Fruit fly (Drosophila melanogaster) whole organism, adult: ENCODE results near the gene Edem1.

Experiments
- CG11617 ChIP-seq: fragments of 200-800 bp; sonication (Bioruptor generic); optimal IDR thresholded peaks from 2 replicates; lab custom pipeline; 2017; ENCODE audit warnings: mild to moderate bottlenecking, missing biosample characterization, missing genetic modification reagents, missing genetic modification characterization
- CG12768 ChIP-seq: fragments of 200-800 bp; sonication (Bioruptor generic); optimal IDR thresholded peaks from 2 replicates; lab custom pipeline; 2017; ENCODE audit warnings: missing biosample characterization, missing genetic modification characterization, mild to moderate bottlenecking, moderate library complexity, missing genetic modification reagents
- CG14711 ChIP-seq: fragments of 200-800 bp; sonication (Bioruptor generic); optimal IDR thresholded peaks from 2 replicates; lab custom pipeline; 2018; ENCODE audit warnings: missing biosample characterization, mild to moderate bottlenecking, missing genetic modification characterization, moderate library complexity
- CG1620 ChIP-seq: fragments of 200-800 bp; sonication (Bioruptor generic); optimal IDR thresholded peaks from 2 replicates; lab custom pipeline; 2016; ENCODE audit warnings: missing biosample characterization, missing genetic modification characterization
- CG33017 ChIP-seq: fragments of 200-800 bp; sonication (Bioruptor generic); optimal IDR thresholded peaks from 2 replicates; lab custom pipeline; 2018; ENCODE audit warnings: missing biosample characterization, mild to moderate bottlenecking, missing genetic modification characterization, moderate library complexity
- CG5204 ChIP-seq: fragments of 200-800 bp; sonication (Bioruptor generic); optimal IDR thresholded peaks from 2 replicates; lab custom pipeline; 2016; ENCODE audit warnings: missing biosample characterization, missing genetic modification characterization
- CG7045 ChIP-seq: fragments of 200-800 bp; sonication (Bioruptor generic); optimal IDR thresholded peaks from 2 replicates; lab custom pipeline; 2017; ENCODE audit warnings: missing biosample characterization, mild to moderate bottlenecking, missing genetic modification characterization
- CG7101 ChIP-seq: fragments of 200-800 bp; sonication (Bioruptor generic); optimal IDR thresholded peaks from 2 replicates; lab custom pipeline; 2018; ENCODE audit warnings: missing biosample characterization, mild to moderate bottlenecking, missing genetic modification characterization, moderate library complexity
- Clk ChIP-seq: fragments of 200-800 bp; sonication (Bioruptor generic); optimal IDR thresholded peaks from 2 replicates; lab custom pipeline; 2017; ENCODE audit warnings: missing biosample characterization, missing genetic modification characterization
- Crg-1 ChIP-seq: fragments of 200-800 bp; sonication (Bioruptor generic); optimal IDR thresholded peaks from 2 replicates; lab custom pipeline; 2016; ENCODE audit warnings: missing biosample characterization, missing genetic modification characterization
- Hr96 ChIP-seq: fragments of 200-800 bp; sonication (Bioruptor generic); optimal IDR thresholded peaks from 2 replicates; lab custom pipeline; 2016; ENCODE audit warnings: missing biosample characterization, missing genetic modification characterization
- Mnt ChIP-seq: fragments of 200-800 bp; sonication (Bioruptor generic); optimal IDR thresholded peaks from 2 replicates; lab custom pipeline; 2016; ENCODE audit warnings: missing biosample characterization, mild to moderate bottlenecking, missing genetic modification characterization
- bab1 ChIP-seq: fragments of 200-800 bp; sonication (Bioruptor generic); optimal IDR thresholded peaks from 3 replicates; lab custom pipeline; 2019; ENCODE audit warnings: missing biosample characterization, mild to moderate bottlenecking, missing genetic modification characterization, moderate library complexity
- cic ChIP-seq: fragments of 200-800 bp; sonication (Bioruptor generic); optimal IDR thresholded peaks from 2 replicates; lab custom pipeline; 2017; ENCODE audit warnings: missing biosample characterization, mild to moderate bottlenecking, missing genetic modification characterization, moderate library complexity
- cnc ChIP-seq, 2 experiments: fragments of >200 bp; optimal IDR thresholded peaks; 2 replicates each; lab custom pipeline; 2017
- kay ChIP-seq: fragments of 200-800 bp; sonication (Bioruptor generic); peaks from one replicate; lab custom pipeline; 2016; ENCODE audit warnings: missing biosample characterization, missing genetic modification characterization, borderline replicate concordance
- ovo ChIP-seq: fragments of 200-800 bp; sonication (Bioruptor generic); optimal IDR thresholded peaks from 2 replicates; lab custom pipeline; 2016; ENCODE audit warnings: missing biosample characterization, missing genetic modification characterization
- pad ChIP-seq: fragments of 200-800 bp; sonication (Bioruptor generic); optimal IDR thresholded peaks from 3 replicates; lab custom pipeline; 2017; ENCODE audit warnings: missing biosample characterization, missing genetic modification characterization, mild to moderate bottlenecking, moderate library complexity, missing genetic modification reagents
- tj ChIP-seq: fragments of 200-800 bp; sonication (Bioruptor generic); optimal IDR thresholded peaks from 3 replicates; lab custom pipeline; 2017; ENCODE audit warnings: missing biosample characterization, mild to moderate bottlenecking, missing genetic modification characterization, moderate library complexity
- toe ChIP-seq: fragments of 200-800 bp; sonication (Bioruptor generic); optimal IDR thresholded peaks from 2 replicates; lab custom pipeline; 2016; ENCODE audit warnings: missing biosample characterization, missing genetic modification characterization

Edem1 gene

dm6 chrX:1947900-1948374, 39.3 kb upstream of the Edem1 start:
- TF ChIP-seq cnc (optimal IDR thresholded peaks at IDR 0.05; lab: Kevin White, UChicago) (no peak), Clk (no peak), Crg-1 (GFP tag; lab: Kevin White, UChicago) (no peak), Mnt (no peak), ovo (GFP tag; lab: Kevin White, UChicago) (no peak), toe (no peak), CG7101 (tag; lab: Kevin White, UChicago) (no peak), CG5204 (GFP tag; lab: Kevin White, UChicago) (no peak), kay (GFP tag; lab: Kevin White, UChicago) (peak; percentile 52), bab1 (no peak), tj (GFP tag; lab: Kevin White, UChicago) (peak; percentile 66), pad (no peak), CG1620 (GFP tag; lab: Kevin White, UChicago) (no peak), CG14711 (no peak), CG7045 (GFP tag; lab: Kevin White, UChicago) (no peak), cic (GFP tag; lab: Kevin White, UChicago) (no peak)

- no peak for TF ChIP-seq cic (GFP tag; lab: Kevin White, UChicago)
- TF ChIP-seq bab1: peak; percentile 95
- TF ChIP-seq Crg-1 (GFP tag; lab: Kevin White, UChicago): peak; percentile 76
- TF ChIP-seq Mnt: peak; percentile 35
- TF ChIP-seq CG7045 (GFP tag; lab: Kevin White, UChicago): peak; percentile 67
- TF ChIP-seq Clk: peak; percentile 45
- peak; percentile 92 for TF ChIP-seq CG7101 (tag; lab: Kevin White, UChicago)
- TF ChIP-seq CG5204 (GFP tag; lab: Kevin White, UChicago): peak; percentile 56
- no peak for TF ChIP-seq cnc (optimal IDR thresholded peaks at IDR 0.05; lab: Kevin White, UChicago)
- TF ChIP-seq CG11617 (GFP tag; lab: Kevin White, UChicago): peak; percentile 75
- TF ChIP-seq ovo (GFP tag; lab: Kevin White, UChicago): no peak
- peak; percentile 88 for TF ChIP-seq CG33017
- peak; percentile 74 for TF ChIP-seq CG1620 (GFP tag; lab: Kevin White, UChicago)
- TF ChIP-seq CG14711: peak; percentile 91
- no peak for TF ChIP-seq kay (GFP tag; lab: Kevin White, UChicago)
- TF ChIP-seq tj (GFP tag; lab: Kevin White, UChicago): peak; percentile 85
- TF ChIP-seq toe: no peak
- peak; percentile 83 for TF ChIP-seq pad
- TF ChIP-seq CG12768 (GFP tag; lab: Kevin White, UChicago): peak; percentile 83
- peak; percentile 53 for TF ChIP-seq Hr96 (GFP tag; lab: Kevin White, UChicago)
Measured at dm6 chrX:1947178-1947872, 38.7 kb upstream of the Edem1 start.

- no peak for TF ChIP-seq CG7045 (GFP tag; lab: Kevin White, UChicago)
- TF ChIP-seq Crg-1 (GFP tag; lab: Kevin White, UChicago): no peak
- no peak for TF ChIP-seq toe
- no peak for TF ChIP-seq kay (GFP tag; lab: Kevin White, UChicago)
- TF ChIP-seq CG33017: no peak
- no peak for TF ChIP-seq CG11617 (GFP tag; lab: Kevin White, UChicago)
- TF ChIP-seq Hr96 (GFP tag; lab: Kevin White, UChicago): no peak
- TF ChIP-seq cnc (optimal IDR thresholded peaks at IDR 0.05; lab: Kevin White, UChicago): no peak
- no peak for TF ChIP-seq tj (GFP tag; lab: Kevin White, UChicago)
- TF ChIP-seq ovo (GFP tag; lab: Kevin White, UChicago): no peak
Measured at dm6 chrX:1945241-1945640, 36.6 kb upstream of the Edem1 start.

dm6 chrX:1944245-1945114, 35.9 kb upstream of the Edem1 start:
- no peak for TF ChIP-seq CG11617 (GFP tag; lab: Kevin White, UChicago)
- no peak for TF ChIP-seq CG33017
- TF ChIP-seq CG7045 (GFP tag; lab: Kevin White, UChicago): no peak
- no peak for TF ChIP-seq cnc (optimal IDR thresholded peaks at IDR 0.05; lab: Kevin White, UChicago)
- no peak for TF ChIP-seq cic (GFP tag; lab: Kevin White, UChicago)
- TF ChIP-seq Hr96 (GFP tag; lab: Kevin White, UChicago): no peak
- TF ChIP-seq kay (GFP tag; lab: Kevin White, UChicago): no peak
- no peak for TF ChIP-seq Crg-1 (GFP tag; lab: Kevin White, UChicago)
- TF ChIP-seq CG5204 (GFP tag; lab: Kevin White, UChicago): no peak
- TF ChIP-seq CG12768 (GFP tag; lab: Kevin White, UChicago): no peak
- TF ChIP-seq bab1: no peak

- no peak for TF ChIP-seq toe
- no peak for TF ChIP-seq Mnt
- no peak for TF ChIP-seq Hr96 (GFP tag; lab: Kevin White, UChicago)
- TF ChIP-seq CG14711: no peak
- TF ChIP-seq Clk: no peak
- TF ChIP-seq cic (GFP tag; lab: Kevin White, UChicago): no peak
- TF ChIP-seq CG33017: no peak
- TF ChIP-seq CG11617 (GFP tag; lab: Kevin White, UChicago): no peak
- no peak for TF ChIP-seq CG7045 (GFP tag; lab: Kevin White, UChicago)
- TF ChIP-seq CG1620 (GFP tag; lab: Kevin White, UChicago): no peak
- TF ChIP-seq bab1: no peak
- TF ChIP-seq ovo (GFP tag; lab: Kevin White, UChicago): no peak
- no peak for TF ChIP-seq Crg-1 (GFP tag; lab: Kevin White, UChicago)
- TF ChIP-seq cnc (optimal IDR thresholded peaks at IDR 0.05; lab: Kevin White, UChicago): no peak
- TF ChIP-seq CG12768 (GFP tag; lab: Kevin White, UChicago): no peak
Measured at dm6 chrX:1943337-1944244, 35.0 kb upstream of the Edem1 start.
